Fruit fly (Drosophila melanogaster): ENCODE data around the gene atms.

The atms gene

DNA sequence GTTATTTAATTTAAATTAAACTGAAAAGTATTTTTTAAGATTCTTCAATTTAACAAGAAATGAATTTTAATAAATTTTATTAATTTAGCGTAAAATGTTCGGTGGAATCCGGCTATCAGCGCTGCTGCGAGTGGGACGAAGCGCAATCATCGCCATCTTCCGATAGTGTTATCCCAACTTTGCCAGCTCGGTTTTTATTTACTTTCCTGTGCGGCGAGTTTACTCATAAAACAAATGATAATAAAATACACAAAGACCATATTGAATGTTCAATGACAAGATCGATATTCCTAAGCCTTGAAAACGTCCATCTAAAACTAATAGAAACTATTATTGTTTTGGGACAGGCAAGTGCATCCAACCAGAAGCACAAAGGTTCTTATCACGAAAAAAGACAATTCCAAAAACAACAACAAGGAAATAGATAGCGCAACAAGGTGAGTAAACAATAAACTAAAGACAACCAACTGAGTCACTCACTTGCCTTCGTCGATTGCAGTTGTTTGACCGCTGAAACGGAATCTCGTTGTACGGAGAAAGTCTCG, 63.4 kb downstream of the atms start:
- TF ChIP-seq woc (GFP tag; optimal IDR thresholded peaks at IDR 0.05) (peak; percentile 51), brk (GFP tag; optimal IDR thresholded peaks at IDR 0.05) (no peak), CG9705 (GFP tag; optimal IDR thresholded peaks at IDR 0.05) (peak; percentile 16), sv (GFP tag; optimal IDR thresholded peaks at IDR 0.05) (no peak), lola (GFP tag; optimal IDR thresholded peaks at IDR 0.05) (no peak), Hnf4 (GFP tag; optimal IDR thresholded peaks at IDR 0.05) (peak; percentile 51), Dfd (GFP tag; optimal IDR thresholded peaks at IDR 0.05) (no peak), h (GFP tag; optimal IDR thresholded peaks at IDR 0.05) (peak; percentile 25), Abd-B (GFP tag; optimal IDR thresholded peaks at IDR 0.05) (no peak), psq (GFP tag; optimal IDR thresholded peaks at IDR 0.05) (peak; percentile 19), OdsH (GFP tag; optimal IDR thresholded peaks at IDR 0.05) (peak; percentile 24), Hr78 (GFP tag; optimal IDR thresholded peaks at IDR 0.05) (no peak), foxo (GFP tag; optimal IDR thresholded peaks at IDR 0.05) (no peak), usp (GFP tag; optimal IDR thresholded peaks at IDR 0.05) (no peak), dsf (GFP tag; optimal IDR thresholded peaks at IDR 0.05; ENCODE audit: borderline replicate concordance) (no peak), br (GFP tag; optimal IDR thresholded peaks at IDR 0.05) (peak; percentile 28), dl (GFP tag; optimal IDR thresholded peaks at IDR 0.05; ENCODE audit: insufficient read depth in 1 of 2, partially characterized antibody in 2 of 2) (no peak), rgr (GFP tag; optimal IDR thresholded peaks at IDR 0.05) (peak; percentile 41), CG32264 (GFP tag; optimal IDR thresholded peaks at IDR 0.05) (peak; percentile 37), Hr83 (GFP tag; optimal IDR thresholded peaks at IDR 0.05; ENCODE audit: poor library complexity, severe bottlenecking) (peak; percentile 72), CrebA (GFP tag; optimal IDR thresholded peaks at IDR 0.05; ENCODE audit: borderline replicate concordance) (no peak), pan (optimal IDR thresholded peaks at IDR 0.05) (no peak), GATAd (GFP tag; optimal IDR thresholded peaks at IDR 0.05) (no peak), Vsx2 (GFP tag; optimal IDR thresholded peaks at IDR 0.05; ENCODE audit: partially characterized antibody) (no peak), Jra (GFP tag; optimal IDR thresholded peaks at IDR 0.05) (no peak), Mio (GFP tag; optimal IDR thresholded peaks at IDR 0.05) (no peak), jim (GFP tag; optimal IDR thresholded peaks at IDR 0.05) (no peak), N (GFP tag; optimal IDR thresholded peaks at IDR 0.05) (no peak), Rel (GFP tag; optimal IDR thresholded peaks at IDR 0.05) (no peak), Rel (tag; optimal IDR thresholded peaks at IDR 0.05) (peak; percentile 48), HLH106 (tag; optimal IDR thresholded peaks at IDR 0.05) (no peak), dmrt93B (GFP tag; optimal IDR thresholded peaks at IDR 0.05) (no peak), Myc (optimal IDR thresholded peaks at IDR 0.05) (no peak), fru (GFP tag; optimal IDR thresholded peaks at IDR 0.05) (peak; percentile 28), Dif (GFP tag; optimal IDR thresholded peaks at IDR 0.05; ENCODE audit: partially characterized antibody) (no peak), Sp1 (GFP tag; optimal IDR thresholded peaks at IDR 0.05) (peak; percentile 37), tai (GFP tag; optimal IDR thresholded peaks at IDR 0.05) (peak; percentile 12), sage (GFP tag; optimal IDR thresholded peaks at IDR 0.05) (no peak), ey (GFP tag; optimal IDR thresholded peaks at IDR 0.05) (no peak)

DNA sequence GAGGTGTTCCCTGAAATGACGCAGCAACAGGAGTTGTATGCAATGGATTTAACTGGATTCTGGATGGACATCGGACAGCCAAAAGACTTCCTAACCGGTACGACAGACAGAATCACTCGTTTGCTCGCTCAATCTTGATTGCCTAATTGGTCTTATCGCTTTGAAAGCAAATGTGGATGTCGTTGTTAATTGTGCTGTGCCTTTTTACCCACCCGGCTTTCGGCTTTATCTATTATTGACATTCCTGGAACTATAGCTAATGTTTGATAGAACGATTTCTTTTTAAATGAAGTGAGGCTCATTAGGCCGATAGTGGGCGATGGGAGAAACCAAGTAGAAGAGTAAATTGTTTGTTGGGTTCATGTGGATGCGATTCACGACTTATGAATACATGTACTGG, 64.8 kb downstream of the atms start:
- TF ChIP-seq usp (GFP tag; optimal IDR thresholded peaks at IDR 0.05) (no peak), Vsx2 (GFP tag; optimal IDR thresholded peaks at IDR 0.05; ENCODE audit: partially characterized antibody) (no peak), jim (GFP tag; optimal IDR thresholded peaks at IDR 0.05) (no peak), CG9705 (GFP tag; optimal IDR thresholded peaks at IDR 0.05) (no peak), h (GFP tag; optimal IDR thresholded peaks at IDR 0.05) (no peak), N (GFP tag; optimal IDR thresholded peaks at IDR 0.05) (no peak), Hr83 (GFP tag; optimal IDR thresholded peaks at IDR 0.05; ENCODE audit: poor library complexity, severe bottlenecking) (no peak), brk (GFP tag; optimal IDR thresholded peaks at IDR 0.05) (no peak), woc (GFP tag; optimal IDR thresholded peaks at IDR 0.05) (no peak)

DNA sequence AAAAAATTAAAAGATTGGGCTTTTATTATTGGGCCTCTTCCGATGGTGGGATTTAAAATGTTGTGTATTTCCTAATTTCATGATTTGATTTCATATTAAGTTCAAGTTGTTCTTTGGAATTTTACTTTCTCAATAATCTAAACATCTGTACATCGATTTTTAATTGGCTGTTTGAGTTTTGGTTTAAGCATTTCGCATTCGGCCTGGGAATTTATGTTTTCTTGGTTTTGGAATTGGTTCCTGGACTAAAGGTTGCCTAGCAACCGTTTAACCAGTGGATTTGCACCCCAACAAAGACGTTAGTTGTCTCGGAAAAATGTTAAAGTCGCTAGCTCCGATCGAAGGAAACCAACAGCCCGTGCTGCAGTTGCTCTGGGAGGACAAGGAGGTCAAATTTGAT, 66.2 kb downstream of the atms start, which contains the start of gene BBS5:
Gene BBS5, plus strand, starts transcription at position 301 of the 400 bp plus-strand sequence.
- TF ChIP-seq woc (GFP tag; optimal IDR thresholded peaks at IDR 0.05) (no peak), Jra (GFP tag; optimal IDR thresholded peaks at IDR 0.05) (no peak), Hnf4 (GFP tag; optimal IDR thresholded peaks at IDR 0.05) (no peak), CrebA (GFP tag; optimal IDR thresholded peaks at IDR 0.05; ENCODE audit: borderline replicate concordance) (no peak), dl (GFP tag; optimal IDR thresholded peaks at IDR 0.05; ENCODE audit: insufficient read depth in 1 of 2, partially characterized antibody in 2 of 2) (no peak), sv (GFP tag; optimal IDR thresholded peaks at IDR 0.05) (no peak), dmrt93B (GFP tag; optimal IDR thresholded peaks at IDR 0.05) (no peak), sage (GFP tag; optimal IDR thresholded peaks at IDR 0.05) (no peak), CG9705 (GFP tag; optimal IDR thresholded peaks at IDR 0.05) (no peak), rgr (GFP tag; optimal IDR thresholded peaks at IDR 0.05) (no peak), psq (GFP tag; optimal IDR thresholded peaks at IDR 0.05) (no peak), Hr83 (GFP tag; optimal IDR thresholded peaks at IDR 0.05; ENCODE audit: poor library complexity, severe bottlenecking) (no peak), brk (GFP tag; optimal IDR thresholded peaks at IDR 0.05) (no peak), Abd-B (GFP tag; optimal IDR thresholded peaks at IDR 0.05) (no peak), h (GFP tag; optimal IDR thresholded peaks at IDR 0.05) (no peak), tai (GFP tag; optimal IDR thresholded peaks at IDR 0.05) (no peak), ey (GFP tag; optimal IDR thresholded peaks at IDR 0.05) (no peak), OdsH (GFP tag; optimal IDR thresholded peaks at IDR 0.05) (no peak), Sp1 (GFP tag; optimal IDR thresholded peaks at IDR 0.05) (no peak), pan (optimal IDR thresholded peaks at IDR 0.05) (no peak)
